Worm (Caenorhabditis elegans) whole organism, midembryonic: ENCODE data around the gene srz-32.

ENCODE experiments used
- T22C8.4 ChIP-seq: fragments of 200-800 bp; sonication (Bioruptor generic); IDR thresholded peaks from 2 replicates; pipeline ENCODE4 v1.3.6; 2022; ENCODE audit warnings: missing genetic modification characterization, missing compliant biosample characterization
- cog-1 ChIP-seq: sonication (generic microtip); optimal IDR thresholded peaks from 2 replicates; lab custom pipeline; 2016; ENCODE audit warnings: missing genetic modification characterization, missing compliant biosample characterization
- flt-1 ChIP-seq: fragments of 200-800 bp; sonication (Bioruptor generic); IDR thresholded peaks from 2 replicates; pipeline ENCODE4 v1.3.6; 2022; ENCODE audit warnings: missing genetic modification characterization, missing compliant biosample characterization
- klf-2 ChIP-seq: fragments of 200-800 bp; sonication (Bioruptor generic); conservative IDR thresholded peaks from 2 replicates; pipeline ENCODE4 v1.3.6; 2022; ENCODE audit warnings: missing genetic modification reagents, missing genetic modification characterization, missing compliant biosample characterization
- med-1 ChIP-seq: sonication (generic microtip); optimal IDR thresholded peaks from 2 replicates; lab custom pipeline; 2017; ENCODE audit warnings: missing genetic modification characterization, mild to moderate bottlenecking, missing compliant biosample characterization, antibody characterized with exemption, missing genetic modification reagents; ENCODE audit not compliant: insufficient read depth
- ref-1 ChIP-seq: fragments of 200-800 bp; sonication (Bioruptor generic); conservative IDR thresholded peaks from 2 replicates; pipeline ENCODE4 v1.3.6; 2022; ENCODE audit warnings: missing genetic modification reagents, missing genetic modification characterization, missing compliant biosample characterization
- tab-1 ChIP-seq: fragments of 200-800 bp; sonication (Bioruptor generic); IDR thresholded peaks from 2 replicates; pipeline ENCODE4 v1.3.6; 2022; ENCODE audit warnings: missing genetic modification characterization, missing compliant biosample characterization
- ztf-23 ChIP-seq: fragments of 200-800 bp; sonication (Bioruptor generic); IDR thresholded peaks from 2 replicates; pipeline ENCODE4 v1.3.6; 2022; ENCODE audit warnings: missing genetic modification reagents, missing genetic modification characterization, missing compliant biosample characterization
- ztf-29 ChIP-seq: fragments of 200-800 bp; sonication (Bioruptor generic); IDR thresholded peaks from 2 replicates; pipeline ENCODE4 v1.3.6; 2022; ENCODE audit warnings: missing genetic modification reagents, missing genetic modification characterization, missing compliant biosample characterization

srz-32 gene

ce11 chrIV:3452516-3452915 lies 16.4 kb downstream of the srz-32 start:
- TF ChIP-seq med-1 (no peak), T22C8.4 (GFP tag; lab: Robert Waterston, UW) (no peak), tab-1 (GFP tag; lab: Robert Waterston, UW) (no peak), ztf-23 (no peak), flt-1 (GFP tag; lab: Robert Waterston, UW) (no peak), klf-2 (GFP tag; lab: Robert Waterston, UW) (no peak), ztf-29 (GFP tag; lab: Robert Waterston, UW) (no peak), cog-1 (tag; lab: Kevin White, UChicago) (no peak)

ce11 chrIV:3453346-3453745 lies 17.2 kb downstream of the srz-32 start, which contains the start of gene srz-23:
Gene srz-23 (plus strand): TSS chrIV:3453608.
- no peak for TF ChIP-seq T22C8.4 (GFP tag; lab: Robert Waterston, UW)
- TF ChIP-seq med-1 = no peak
- TF ChIP-seq flt-1 (GFP tag; lab: Robert Waterston, UW) = no peak
- TF ChIP-seq ref-1 (GFP tag; lab: Robert Waterston, UW) = no peak
- TF ChIP-seq cog-1 (tag; lab: Kevin White, UChicago) = no peak
- TF ChIP-seq klf-2 (GFP tag; lab: Robert Waterston, UW) = no peak
- TF ChIP-seq tab-1 (GFP tag; lab: Robert Waterston, UW) = no peak
- TF ChIP-seq ztf-23 = no peak
- no peak for TF ChIP-seq ztf-29 (GFP tag; lab: Robert Waterston, UW)

ce11 chrIV:3455437-3455836 lies 19.3 kb downstream of the srz-32 start:
- TF ChIP-seq ztf-29 (GFP tag; lab: Robert Waterston, UW) = peak; percentile 75; the same call in 1 of the 2 replicates

- no peak for TF ChIP-seq tab-1 (GFP tag; lab: Robert Waterston, UW)
- no peak for TF ChIP-seq cog-1 (tag; lab: Kevin White, UChicago)
- TF ChIP-seq ref-1 (GFP tag; lab: Robert Waterston, UW) = no peak
- no peak for TF ChIP-seq ztf-23
- TF ChIP-seq ztf-29 (GFP tag; lab: Robert Waterston, UW) = no peak
- TF ChIP-seq flt-1 (GFP tag; lab: Robert Waterston, UW) = no peak
- TF ChIP-seq klf-2 (GFP tag; lab: Robert Waterston, UW) = no peak
- TF ChIP-seq T22C8.4 (GFP tag; lab: Robert Waterston, UW) = no peak
- TF ChIP-seq med-1 = no peak
Observed at ce11 chrIV:3463254-3463653, 27.1 kb downstream of the srz-32 start, which contains the start of gene F58E2.4. Gene F58E2.4 (plus strand): TSS chrIV:3463387.

ce11 chrIV:3467128-3467527 lies 31.0 kb downstream of the srz-32 start, which contains the start of gene F58E2.3:
Gene F58E2.3 (plus strand): TSS chrIV:3467428.
- TF ChIP-seq klf-2 (GFP tag; lab: Robert Waterston, UW) = no peak

ce11 chrIV:3467751-3468150 lies 31.6 kb downstream of the srz-32 start:
- no peak for TF ChIP-seq ref-1 (GFP tag; lab: Robert Waterston, UW)
- TF ChIP-seq med-1 = no peak
- TF ChIP-seq tab-1 (GFP tag; lab: Robert Waterston, UW) = no peak
- TF ChIP-seq cog-1 (tag; lab: Kevin White, UChicago) = no peak

ce11 chrIV:3469742-3470141 lies 33.6 kb downstream of the srz-32 start, which contains the start of gene F58E2.2:
Gene F58E2.2 (plus strand): TSS chrIV:3470042.
- TF ChIP-seq ztf-29 (GFP tag; lab: Robert Waterston, UW) (no peak), T22C8.4 (GFP tag; lab: Robert Waterston, UW) (no peak), ztf-23 (no peak), flt-1 (GFP tag; lab: Robert Waterston, UW) (no peak), klf-2 (GFP tag; lab: Robert Waterston, UW) (no peak), cog-1 (tag; lab: Kevin White, UChicago) (no peak), ref-1 (GFP tag; lab: Robert Waterston, UW) (no peak), med-1 (no peak), tab-1 (GFP tag; lab: Robert Waterston, UW) (no peak)

ce11 chrIV:3477124-3477523 lies 41.0 kb downstream of the srz-32 start, which contains the start of gene srz-69:
Gene srz-69 (minus strand): TSS chrIV:3477224.
- TF ChIP-seq flt-1 (GFP tag; lab: Robert Waterston, UW) (no peak), med-1 (no peak), ref-1 (GFP tag; lab: Robert Waterston, UW) (no peak), cog-1 (tag; lab: Kevin White, UChicago) (no peak), ztf-23 (no peak), ztf-29 (GFP tag; lab: Robert Waterston, UW) (no peak), klf-2 (GFP tag; lab: Robert Waterston, UW) (no peak), T22C8.4 (GFP tag; lab: Robert Waterston, UW) (no peak), tab-1 (GFP tag; lab: Robert Waterston, UW) (no peak)

ce11 chrIV:3478911-3479385 lies 42.8 kb downstream of the srz-32 start, which contains the start of the genes srz-70 and C09G12.5:
Gene srz-70 (minus strand): TSS chrIV:3479011.
Gene C09G12.5 (plus strand): TSS chrIV:3479335.
- no peak for TF ChIP-seq flt-1 (GFP tag; lab: Robert Waterston, UW)
- TF ChIP-seq ref-1 (GFP tag; lab: Robert Waterston, UW) = no peak
- no peak for TF ChIP-seq tab-1 (GFP tag; lab: Robert Waterston, UW)
- TF ChIP-seq med-1 = no peak
- no peak for TF ChIP-seq ztf-29 (GFP tag; lab: Robert Waterston, UW)
- no peak for TF ChIP-seq cog-1 (tag; lab: Kevin White, UChicago)
- TF ChIP-seq klf-2 (GFP tag; lab: Robert Waterston, UW) = no peak
- no peak for TF ChIP-seq T22C8.4 (GFP tag; lab: Robert Waterston, UW)
- TF ChIP-seq ztf-23 = no peak

- no peak for TF ChIP-seq ref-1 (GFP tag; lab: Robert Waterston, UW)
- TF ChIP-seq cog-1 (tag; lab: Kevin White, UChicago) = no peak
- no peak for TF ChIP-seq ztf-23
- no peak for TF ChIP-seq T22C8.4 (GFP tag; lab: Robert Waterston, UW)
- no peak for TF ChIP-seq klf-2 (GFP tag; lab: Robert Waterston, UW)
- no peak for TF ChIP-seq med-1
Observed at ce11 chrIV:3481760-3482159, 45.6 kb downstream of the srz-32 start, which contains the start of gene srz-37. Gene srz-37 (minus strand): TSS chrIV:3481860.
